Worm (Caenorhabditis elegans) whole organism, early embryonic: ENCODE results near the gene K05F6.12.

Experiments used
- B0310.2 ChIP-seq: sonication (generic microtip); optimal IDR thresholded peaks from 2 replicates; lab custom pipeline; 2016; ENCODE audit warnings: mild to moderate bottlenecking, missing genetic modification characterization, missing compliant biosample characterization
- F13C5.2 ChIP-seq: sonication (generic microtip); optimal IDR thresholded peaks from 2 replicates; lab custom pipeline; 2017; ENCODE audit warnings: mild to moderate bottlenecking, missing genetic modification characterization, inconsistent platforms, missing compliant biosample characterization
- aly-1 ChIP-seq: sonication (generic microtip); optimal IDR thresholded peaks from 2 replicates; lab custom pipeline; 2016; ENCODE audit warnings: missing genetic modification characterization, missing compliant biosample characterization
- ama-1 ChIP-seq: fragments of 150-350 bp; optimal IDR thresholded peaks from 2 replicates; lab custom pipeline; 2014
- ceh-13 ChIP-seq: fragments of 200-800 bp; sonication (Bioruptor generic); optimal IDR thresholded peaks from 2 replicates; lab custom pipeline; 2018; ENCODE audit warnings: mild to moderate bottlenecking, missing genetic modification characterization, missing compliant biosample characterization
- ceh-36 ChIP-seq: sonication (generic microtip); optimal IDR thresholded peaks from 2 replicates; lab custom pipeline; 2016; ENCODE audit warnings: missing genetic modification characterization, inconsistent platforms, missing compliant biosample characterization
- ets-7 ChIP-seq: sonication (generic microtip); optimal IDR thresholded peaks from 2 replicates; lab custom pipeline; 2016; ENCODE audit warnings: missing genotype, missing genetic modification characterization, missing compliant biosample characterization
- flt-1 ChIP-seq: fragments of 200-800 bp; sonication (Bioruptor generic); IDR thresholded peaks from 2 replicates; pipeline ENCODE4 v1.3.6; 2022; ENCODE audit warnings: missing genetic modification characterization, missing compliant biosample characterization
- hmbx-1 ChIP-seq: sonication (generic microtip); optimal IDR thresholded peaks from 2 replicates; lab custom pipeline; 2016; ENCODE audit warnings: mild to moderate bottlenecking, missing genetic modification characterization, missing compliant biosample characterization
- hmg-4 ChIP-seq: fragments of 200-800 bp; sonication (Bioruptor generic); optimal IDR thresholded peaks from 2 replicates; lab custom pipeline; 2018; ENCODE audit warnings: mild to moderate bottlenecking, missing genetic modification characterization, missing compliant biosample characterization
- hnd-1 ChIP-seq: sonication (generic microtip); optimal IDR thresholded peaks from 2 replicates; lab custom pipeline; 2016; ENCODE audit warnings: missing genetic modification characterization, missing compliant biosample characterization
- pes-1 ChIP-seq: fragments of 200-800 bp; sonication (Bioruptor generic); IDR thresholded peaks from 2 replicates; pipeline ENCODE4 v1.3.6; 2022; ENCODE audit warnings: missing genetic modification reagents, missing genetic modification characterization, missing compliant biosample characterization
- scrt-1 ChIP-seq: fragments of 200-800 bp; sonication (Bioruptor generic); IDR thresholded peaks from 2 replicates; pipeline ENCODE4 v1.3.6; 2022; ENCODE audit warnings: missing genetic modification characterization, missing compliant biosample characterization
- sea-1 ChIP-seq: fragments of 200-800 bp; sonication (Bioruptor generic); conservative IDR thresholded peaks from 2 replicates; pipeline ENCODE4 v1.3.6; 2022; ENCODE audit warnings: missing genetic modification characterization, missing compliant biosample characterization
- tbx-11 ChIP-seq: fragments of 200-800 bp; sonication (Bioruptor generic); IDR thresholded peaks from 2 replicates; pipeline ENCODE4 v1.3.6; 2022; ENCODE audit warnings: missing genetic modification characterization, missing compliant biosample characterization
- tbx-37 ChIP-seq: fragments of 200-800 bp; sonication (Bioruptor generic); conservative IDR thresholded peaks from 2 replicates; pipeline ENCODE4 v1.3.6; 2022; ENCODE audit warnings: missing genetic modification reagents, missing genetic modification characterization, missing compliant biosample characterization
- tra-4 ChIP-seq: sonication (generic microtip); optimal IDR thresholded peaks from 2 replicates; lab custom pipeline; 2017; ENCODE audit warnings: missing genetic modification characterization, missing compliant biosample characterization

Gene K05F6.12

DNA sequence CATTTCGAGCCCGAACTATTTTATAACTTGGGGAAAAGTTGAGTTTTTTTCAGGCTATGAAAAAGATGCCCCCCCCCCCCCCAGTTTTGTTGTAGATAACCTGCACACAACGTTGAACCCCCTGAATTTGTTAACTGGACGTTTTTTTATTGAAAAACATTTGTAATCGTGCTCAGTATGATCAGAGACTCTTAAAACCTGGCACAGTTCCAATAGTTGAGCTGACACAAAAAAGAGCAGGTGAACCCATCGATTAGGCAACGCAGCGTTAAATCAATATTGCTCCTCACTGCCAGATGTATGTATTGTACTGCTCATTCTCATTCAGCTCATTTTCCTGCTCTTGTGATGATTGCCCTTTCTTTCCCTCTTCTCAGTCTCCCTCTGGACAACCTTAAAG lies at the start of gene K05F6.12:
Gene K05F6.12 (plus strand): TSS at position 301 of the 400 bp plus-strand sequence.
- TF ChIP-seq hmg-4 (GFP tag; lab: Kevin White, UChicago) (no peak), hnd-1 (tag; lab: Kevin White, UChicago) (no peak), aly-1 (tag; lab: Kevin White, UChicago) (no peak), ets-7 (no peak), sea-1 (GFP tag; lab: Robert Waterston, UW) (no peak), flt-1 (GFP tag; lab: Robert Waterston, UW) (no peak), B0310.2 (no peak), ceh-13 (no peak), ceh-36 (tag; lab: Kevin White, UChicago) (no peak), scrt-1 (GFP tag; lab: Robert Waterston, UW) (no peak), pes-1 (GFP tag; lab: Robert Waterston, UW) (no peak), ama-1 (lab: Kevin White, UChicago) (no peak), tbx-11 (GFP tag; lab: Robert Waterston, UW) (no peak), tbx-37 (GFP tag; lab: Robert Waterston, UW) (no peak), F13C5.2 (tag; lab: Kevin White, UChicago) (no peak), hmbx-1 (tag; lab: Kevin White, UChicago) (no peak), tra-4 (tag; lab: Kevin White, UChicago) (no peak)

ce11 chrII:1500286-1500840 lies 45.4 kb upstream of the K05F6.12 start, which contains the start of gene emc-1:
Gene emc-1, minus strand, starts transcription at chrII:1500330.
- TF ChIP-seq ama-1 (lab: Kevin White, UChicago) (no peak), B0310.2 (no peak), tbx-11 (GFP tag; lab: Robert Waterston, UW) (no peak), ceh-36 (tag; lab: Kevin White, UChicago) (no peak), aly-1 (tag; lab: Kevin White, UChicago) (no peak), hmg-4 (GFP tag; lab: Kevin White, UChicago) (no peak), sea-1 (GFP tag; lab: Robert Waterston, UW) (no peak), ceh-13 (no peak), hnd-1 (tag; lab: Kevin White, UChicago) (no peak)

DNA sequence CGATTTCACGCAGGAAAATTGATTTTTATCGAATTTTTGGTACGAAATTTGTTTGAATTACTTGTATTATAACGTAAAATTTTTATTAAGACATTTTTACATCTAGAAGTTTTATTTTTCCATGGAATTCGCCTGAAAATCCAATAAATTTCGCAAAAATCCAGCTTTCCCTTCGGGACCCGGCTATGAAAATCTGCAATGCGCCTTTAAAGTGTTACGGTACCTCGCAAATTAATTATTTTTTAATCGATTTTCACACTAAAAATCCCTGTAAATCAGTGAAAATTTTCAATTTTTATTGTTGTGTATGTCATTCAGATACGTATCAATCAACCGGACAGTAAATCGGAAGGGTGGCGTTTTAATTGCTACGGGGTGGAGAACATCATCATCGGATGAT lies 44.8 kb upstream of the K05F6.12 start:
- TF ChIP-seq tbx-11 (GFP tag; lab: Robert Waterston, UW) (no peak), hnd-1 (tag; lab: Kevin White, UChicago) (no peak), B0310.2 (no peak), F13C5.2 (tag; lab: Kevin White, UChicago) (no peak), sea-1 (GFP tag; lab: Robert Waterston, UW) (no peak), pes-1 (GFP tag; lab: Robert Waterston, UW) (no peak), tbx-37 (GFP tag; lab: Robert Waterston, UW) (no peak), hmg-4 (GFP tag; lab: Kevin White, UChicago) (no peak), ceh-13 (no peak), flt-1 (GFP tag; lab: Robert Waterston, UW) (no peak)

DNA sequence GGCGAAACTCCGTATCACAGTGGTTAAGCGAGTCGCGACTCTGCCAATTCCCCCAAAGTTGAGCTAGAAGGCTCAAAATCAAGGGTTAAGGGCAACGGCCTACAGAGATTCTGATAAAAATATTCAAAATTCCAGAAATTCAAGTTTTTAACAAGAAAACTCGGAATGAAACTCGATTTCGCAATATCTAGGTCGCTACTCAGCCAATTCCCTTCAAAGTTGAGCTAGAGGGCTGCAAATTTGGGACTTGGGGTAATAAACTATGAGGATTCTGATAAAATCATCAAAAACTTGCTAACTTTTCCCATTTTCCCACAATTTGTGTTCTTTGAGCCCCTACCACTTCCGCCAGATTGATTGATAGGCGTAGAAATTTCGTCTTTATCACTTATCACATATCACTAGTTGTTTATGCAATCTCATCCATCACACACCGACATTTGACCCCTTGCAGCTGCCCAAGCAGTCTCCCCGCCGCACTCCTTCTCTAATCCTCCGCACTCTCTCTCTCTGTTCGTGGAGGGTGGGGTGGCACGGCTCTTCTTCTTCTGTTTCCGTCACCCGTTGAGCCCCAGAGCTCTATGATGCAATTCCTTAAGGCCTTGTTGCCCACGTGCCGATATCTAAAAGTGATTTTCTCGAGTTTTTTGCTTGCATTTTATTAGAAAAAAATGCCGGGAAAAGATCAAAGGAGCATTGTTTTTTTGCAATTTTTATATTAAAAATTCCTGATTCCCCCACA lies 43.9 kb upstream of the K05F6.12 start:
- TF ChIP-seq hmg-4 (GFP tag; lab: Kevin White, UChicago) (peak; percentile 49), pes-1 (GFP tag; lab: Robert Waterston, UW) (no peak), sea-1 (GFP tag; lab: Robert Waterston, UW) (0 out of 2 replicates have a peak, but pooled peaks have one; percentile 21), F13C5.2 (tag; lab: Kevin White, UChicago) (no peak)

DNA sequence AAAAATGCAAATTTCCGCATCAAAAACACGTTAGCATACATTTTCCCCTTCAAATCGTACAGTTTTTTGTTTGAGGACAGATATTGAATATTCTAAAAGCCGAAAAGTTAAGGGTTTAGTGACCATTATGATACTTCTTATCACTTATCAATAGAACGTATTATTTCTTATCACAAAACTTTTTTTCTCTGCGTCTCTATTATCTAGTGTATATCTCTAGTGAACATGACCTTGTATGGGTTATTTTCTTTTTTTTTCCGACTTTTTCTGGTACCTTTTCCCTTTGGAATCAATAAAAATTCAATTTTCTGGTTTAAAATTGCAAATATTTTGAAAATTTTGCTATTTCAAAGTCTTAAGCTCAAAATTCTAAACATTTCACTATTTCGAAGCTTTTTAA lies 42.1 kb upstream of the K05F6.12 start:
- TF ChIP-seq hnd-1 (tag; lab: Kevin White, UChicago) = no peak
- TF ChIP-seq B0310.2 = no peak
- TF ChIP-seq ceh-13 = no peak
- no peak for TF ChIP-seq tbx-37 (GFP tag; lab: Robert Waterston, UW)
- no peak for TF ChIP-seq aly-1 (tag; lab: Kevin White, UChicago)
- no peak for TF ChIP-seq hmg-4 (GFP tag; lab: Kevin White, UChicago)
- no peak for TF ChIP-seq ceh-36 (tag; lab: Kevin White, UChicago)
- TF ChIP-seq ets-7 = no peak
- TF ChIP-seq scrt-1 (GFP tag; lab: Robert Waterston, UW) = no peak
- no peak for TF ChIP-seq hmbx-1 (tag; lab: Kevin White, UChicago)
- no peak for TF ChIP-seq tra-4 (tag; lab: Kevin White, UChicago)
- TF ChIP-seq flt-1 (GFP tag; lab: Robert Waterston, UW) = no peak

DNA sequence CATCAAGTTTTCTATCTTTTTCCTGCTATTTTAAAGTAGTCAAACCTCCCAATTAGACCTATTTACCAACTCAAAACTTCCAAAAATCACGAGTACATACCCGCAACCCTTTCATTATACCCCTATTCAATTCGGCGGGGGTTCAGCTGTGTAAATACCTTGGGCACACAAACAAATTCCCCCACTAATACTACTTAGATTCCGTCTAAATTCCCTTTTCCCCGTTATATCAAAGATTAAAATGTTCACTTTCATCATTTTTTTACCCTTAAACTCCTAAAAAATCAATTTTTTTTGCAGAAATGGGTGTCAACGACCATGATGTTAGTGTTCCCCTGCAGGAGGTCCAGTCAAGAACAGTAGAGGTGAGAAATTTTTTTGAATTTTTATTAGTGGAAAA lies 41.5 kb upstream of the K05F6.12 start, which contains the start of gene fdgt-1:
Gene fdgt-1 (plus strand): TSS at position 301 of the 400 bp plus-strand sequence.
- TF ChIP-seq pes-1 (GFP tag; lab: Robert Waterston, UW) = 0 out of 2 replicates have a peak, but pooled peaks have one; percentile 3
- no peak for TF ChIP-seq ceh-36 (tag; lab: Kevin White, UChicago)

- TF ChIP-seq ama-1 (lab: Kevin White, UChicago) (no peak), tbx-11 (GFP tag; lab: Robert Waterston, UW) (no peak), B0310.2 (no peak), tbx-37 (GFP tag; lab: Robert Waterston, UW) (no peak), ceh-36 (tag; lab: Kevin White, UChicago) (no peak), hnd-1 (tag; lab: Kevin White, UChicago) (no peak), flt-1 (GFP tag; lab: Robert Waterston, UW) (no peak), tra-4 (tag; lab: Kevin White, UChicago) (no peak), scrt-1 (GFP tag; lab: Robert Waterston, UW) (no peak), pes-1 (GFP tag; lab: Robert Waterston, UW) (no peak), sea-1 (GFP tag; lab: Robert Waterston, UW) (no peak), hmbx-1 (tag; lab: Kevin White, UChicago) (no peak), F13C5.2 (tag; lab: Kevin White, UChicago) (no peak), ets-7 (no peak), aly-1 (tag; lab: Kevin White, UChicago) (no peak), hmg-4 (GFP tag; lab: Kevin White, UChicago) (no peak), ceh-13 (no peak)
These were observed 28.4 kb upstream of the K05F6.12 start, which contains the start of gene math-45 for ce11 chrII:1517354-1517753. Gene math-45, minus strand, starts transcription at chrII:1517454.
